Worm (Caenorhabditis elegans) whole organism, midembryonic: ENCODE measurements around the gene Y57G7A.3.

Experiments used
- T22C8.4 ChIP-seq: fragments of 200-800 bp; sonication (Bioruptor generic); IDR thresholded peaks from 2 replicates; pipeline ENCODE4 v1.3.6; 2022; ENCODE audit warnings: missing genetic modification characterization, missing compliant biosample characterization
- cog-1 ChIP-seq: sonication (generic microtip); optimal IDR thresholded peaks from 2 replicates; lab custom pipeline; 2016; ENCODE audit warnings: missing genetic modification characterization, missing compliant biosample characterization
- flt-1 ChIP-seq: fragments of 200-800 bp; sonication (Bioruptor generic); IDR thresholded peaks from 2 replicates; pipeline ENCODE4 v1.3.6; 2022; ENCODE audit warnings: missing genetic modification characterization, missing compliant biosample characterization
- klf-2 ChIP-seq: fragments of 200-800 bp; sonication (Bioruptor generic); conservative IDR thresholded peaks from 2 replicates; pipeline ENCODE4 v1.3.6; 2022; ENCODE audit warnings: missing genetic modification reagents, missing genetic modification characterization, missing compliant biosample characterization
- med-1 ChIP-seq: sonication (generic microtip); optimal IDR thresholded peaks from 2 replicates; lab custom pipeline; 2017; ENCODE audit warnings: missing genetic modification characterization, mild to moderate bottlenecking, missing compliant biosample characterization, antibody characterized with exemption, missing genetic modification reagents; ENCODE audit not compliant: insufficient read depth
- ref-1 ChIP-seq: fragments of 200-800 bp; sonication (Bioruptor generic); conservative IDR thresholded peaks from 2 replicates; pipeline ENCODE4 v1.3.6; 2022; ENCODE audit warnings: missing genetic modification reagents, missing genetic modification characterization, missing compliant biosample characterization
- tab-1 ChIP-seq: fragments of 200-800 bp; sonication (Bioruptor generic); IDR thresholded peaks from 2 replicates; pipeline ENCODE4 v1.3.6; 2022; ENCODE audit warnings: missing genetic modification characterization, missing compliant biosample characterization
- ztf-23 ChIP-seq: fragments of 200-800 bp; sonication (Bioruptor generic); IDR thresholded peaks from 2 replicates; pipeline ENCODE4 v1.3.6; 2022; ENCODE audit warnings: missing genetic modification reagents, missing genetic modification characterization, missing compliant biosample characterization
- ztf-29 ChIP-seq: fragments of 200-800 bp; sonication (Bioruptor generic); IDR thresholded peaks from 2 replicates; pipeline ENCODE4 v1.3.6; 2022; ENCODE audit warnings: missing genetic modification reagents, missing genetic modification characterization, missing compliant biosample characterization

Gene Y57G7A.3

ce11 chrII:1320412-1320811 is 34.8 kb downstream of the Y57G7A.3 start:
- TF ChIP-seq ztf-23 (peak; percentile 92), cog-1 (tag; lab: Kevin White, UChicago) (peak; percentile 80), ref-1 (GFP tag; lab: Robert Waterston, UW) (0 out of 2 replicates have a peak, but pooled peaks have one; percentile 19), T22C8.4 (GFP tag; lab: Robert Waterston, UW) (peak; percentile 69), med-1 (GFP tag; lab: Kevin White, UChicago) (no peak), tab-1 (GFP tag; lab: Robert Waterston, UW) (peak; percentile 69; the same call in 1 of the 2 replicates), klf-2 (peak; percentile 47; the same call in 1 of the 2 replicates), flt-1 (GFP tag; lab: Robert Waterston, UW) (peak; percentile 86), ztf-29 (0 out of 2 replicates have a peak, but pooled peaks have one; percentile 16)

DNA sequence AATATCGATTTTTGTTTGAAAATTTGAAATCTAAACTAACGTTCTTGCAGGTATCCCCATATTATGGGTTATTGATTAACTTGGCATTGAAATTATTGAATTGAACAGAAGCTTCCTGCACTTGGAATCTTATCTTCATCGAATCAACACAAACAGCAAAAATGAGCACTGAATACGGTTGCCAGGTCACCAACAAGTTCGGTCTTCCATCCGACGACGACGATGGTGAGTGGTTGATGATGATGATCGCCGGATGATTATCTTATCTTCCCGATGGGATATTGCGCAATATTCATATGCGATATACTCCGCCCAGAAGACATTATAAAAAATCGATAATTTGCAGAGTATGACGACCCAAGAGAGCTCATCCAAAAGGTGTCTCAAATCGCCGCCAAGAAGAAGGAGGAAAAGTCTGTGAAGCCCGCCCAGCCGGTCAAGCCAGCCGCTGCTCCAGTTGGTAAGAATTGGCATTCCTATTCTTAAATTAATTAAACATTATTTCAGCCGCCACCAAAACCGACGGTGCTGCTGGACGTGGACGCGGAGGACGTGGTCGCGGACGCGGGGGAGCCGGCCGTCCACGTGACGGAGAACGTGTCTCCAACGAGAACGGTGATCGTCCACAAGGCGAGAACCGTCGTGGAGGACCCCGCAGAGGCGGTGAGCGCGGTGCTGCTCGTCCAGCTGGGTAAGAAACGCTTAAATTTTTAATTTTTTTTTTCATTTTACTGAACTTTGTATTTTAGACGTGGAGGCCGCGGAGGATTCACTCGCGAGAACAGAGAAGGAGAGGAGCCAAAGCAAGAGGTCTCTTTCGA is 35.6 kb downstream of the Y57G7A.3 start, which contains the start of gene vig-1:
Gene vig-1 (plus strand): TSS at position 51 of the 821 bp plus-strand sequence.
- no peak for TF ChIP-seq ztf-29
- TF ChIP-seq T22C8.4 (GFP tag; lab: Robert Waterston, UW), result peak; percentile 53; the same call in 1 of the 2 replicates

ce11 chrII:1322283-1323173 is 36.9 kb downstream of the Y57G7A.3 start:
- TF ChIP-seq med-1 (GFP tag; lab: Kevin White, UChicago) (no peak), klf-2 (no peak), ztf-23 (no peak), tab-1 (GFP tag; lab: Robert Waterston, UW) (no peak), flt-1 (GFP tag; lab: Robert Waterston, UW) (no peak), T22C8.4 (GFP tag; lab: Robert Waterston, UW) (no peak), ztf-29 (no peak), ref-1 (GFP tag; lab: Robert Waterston, UW) (no peak), cog-1 (tag; lab: Kevin White, UChicago) (no peak)

ce11 chrII:1323190-1323651 is 37.6 kb downstream of the Y57G7A.3 start:
- TF ChIP-seq ztf-23, result no peak
- no peak for TF ChIP-seq flt-1 (GFP tag; lab: Robert Waterston, UW)
- no peak for TF ChIP-seq klf-2
- no peak for TF ChIP-seq ztf-29
- TF ChIP-seq ref-1 (GFP tag; lab: Robert Waterston, UW), result no peak
- TF ChIP-seq med-1 (GFP tag; lab: Kevin White, UChicago), result no peak
- TF ChIP-seq tab-1 (GFP tag; lab: Robert Waterston, UW), result no peak
- no peak for TF ChIP-seq cog-1 (tag; lab: Kevin White, UChicago)
- no peak for TF ChIP-seq T22C8.4 (GFP tag; lab: Robert Waterston, UW)

DNA sequence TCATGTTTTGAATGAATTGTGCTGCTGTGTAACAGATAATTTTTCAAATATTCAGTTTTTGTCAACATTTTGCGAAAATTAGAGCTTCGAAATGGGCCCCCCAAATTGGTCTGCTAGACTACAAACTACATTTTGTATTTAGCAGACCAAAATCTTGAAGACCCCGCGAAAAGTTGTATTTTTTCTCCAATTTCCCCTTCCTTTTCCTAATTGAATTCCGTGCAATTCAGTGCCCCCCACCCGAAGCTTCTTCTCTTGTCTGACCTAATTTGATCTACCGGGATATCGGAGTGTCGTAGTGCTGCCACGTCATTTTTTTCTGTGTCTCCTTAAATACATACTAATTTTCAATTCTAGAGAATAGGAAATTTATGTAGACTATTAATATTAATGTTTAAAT is 38.4 kb downstream of the Y57G7A.3 start:
- no peak for TF ChIP-seq ztf-29
- no peak for TF ChIP-seq flt-1 (GFP tag; lab: Robert Waterston, UW)
- no peak for TF ChIP-seq ztf-23
- TF ChIP-seq cog-1 (tag; lab: Kevin White, UChicago), result no peak
- TF ChIP-seq klf-2, result no peak
- no peak for TF ChIP-seq med-1 (GFP tag; lab: Kevin White, UChicago)
- no peak for TF ChIP-seq T22C8.4 (GFP tag; lab: Robert Waterston, UW)
- TF ChIP-seq tab-1 (GFP tag; lab: Robert Waterston, UW), result no peak
- no peak for TF ChIP-seq ref-1 (GFP tag; lab: Robert Waterston, UW)

- TF ChIP-seq klf-2 (no peak), ref-1 (GFP tag; lab: Robert Waterston, UW) (no peak), med-1 (GFP tag; lab: Kevin White, UChicago) (no peak), flt-1 (GFP tag; lab: Robert Waterston, UW) (no peak), tab-1 (GFP tag; lab: Robert Waterston, UW) (no peak), ztf-29 (no peak), ztf-23 (no peak), cog-1 (tag; lab: Kevin White, UChicago) (no peak), T22C8.4 (GFP tag; lab: Robert Waterston, UW) (no peak)
Observed at ce11 chrII:1325604-1326003, 40.0 kb downstream of the Y57G7A.3 start.

DNA sequence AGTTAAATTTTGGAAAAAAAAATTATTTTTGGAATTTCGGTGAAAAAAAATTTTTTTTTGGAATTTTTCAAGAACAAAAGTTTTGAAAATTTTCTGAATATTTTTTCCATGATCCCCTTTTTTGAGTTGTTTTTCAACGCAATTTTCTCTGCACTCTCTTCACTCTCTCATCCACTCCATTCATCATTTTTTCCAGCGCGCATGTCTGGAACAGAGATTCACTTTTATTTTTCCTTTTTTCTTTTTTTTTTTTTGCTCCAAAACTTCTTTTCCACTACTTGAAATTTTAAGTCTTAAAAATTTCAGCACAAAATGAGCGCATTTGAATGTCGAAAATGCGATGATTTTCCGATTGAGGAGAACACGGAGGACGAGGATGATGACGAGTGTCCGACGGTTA is 41.1 kb downstream of the Y57G7A.3 start, which contains the start of gene jip-1:
Gene jip-1 (plus strand): TSS at position 301 of the 400 bp plus-strand sequence.
- no peak for TF ChIP-seq ztf-23
- no peak for TF ChIP-seq klf-2

ce11 chrII:1329887-1330286 is 44.3 kb downstream of the Y57G7A.3 start:
- TF ChIP-seq tab-1 (GFP tag; lab: Robert Waterston, UW), result no peak
- no peak for TF ChIP-seq ztf-29
- TF ChIP-seq med-1 (GFP tag; lab: Kevin White, UChicago), result no peak
- no peak for TF ChIP-seq ztf-23
- TF ChIP-seq flt-1 (GFP tag; lab: Robert Waterston, UW), result no peak
- TF ChIP-seq klf-2, result no peak
- no peak for TF ChIP-seq ref-1 (GFP tag; lab: Robert Waterston, UW)
- no peak for TF ChIP-seq cog-1 (tag; lab: Kevin White, UChicago)
- no peak for TF ChIP-seq T22C8.4 (GFP tag; lab: Robert Waterston, UW)
